Worm (Caenorhabditis elegans) whole organism, young adult: ENCODE data around the gene C46C11.4.
A peak's percentile ranks its signal among the peaks of the same experiment; 100 is the strongest.

Source experiments
- B0261.1 ChIP-seq: sonication (generic microtip); optimal IDR thresholded peaks from 2 replicates; lab custom pipeline; 2016; ENCODE audit warnings: mild to moderate bottlenecking, missing genetic modification characterization, moderate library complexity, missing compliant biosample characterization
- C17E4.6 ChIP-seq: fragments of 200-800 bp; sonication (Bioruptor generic); IDR thresholded peaks from 2 replicates; pipeline ENCODE4 v1.3.6; 2022; ENCODE audit warnings: missing genetic modification reagents, missing genetic modification characterization, missing compliant biosample characterization
- F23B12.7 ChIP-seq: sonication (generic microtip); optimal IDR thresholded peaks from 2 replicates; lab custom pipeline; 2017; ENCODE audit warnings: missing genetic modification characterization, mild to moderate bottlenecking, missing compliant biosample characterization, antibody characterized with exemption, moderate library complexity; ENCODE audit not compliant: insufficient read depth
- F37B4.10 ChIP-seq: fragments of 200-800 bp; sonication (Bioruptor generic); IDR thresholded peaks from 2 replicates; pipeline ENCODE4 v1.3.6; 2022; ENCODE audit warnings: missing genetic modification characterization, missing compliant biosample characterization
- F39B2.1 ChIP-seq: fragments of 200-800 bp; sonication (Bioruptor generic); IDR thresholded peaks from 2 replicates; pipeline ENCODE4 v1.3.6; 2022; ENCODE audit warnings: missing genetic modification reagents, missing genetic modification characterization, missing compliant biosample characterization
- K12H6.12 ChIP-seq: fragments of 200-800 bp; sonication (Bioruptor generic); optimal IDR thresholded peaks from 2 replicates; lab custom pipeline; 2018; ENCODE audit warnings: mild to moderate bottlenecking, missing genetic modification characterization, missing compliant biosample characterization
- T07F8.4 ChIP-seq: sonication (generic microtip); optimal IDR thresholded peaks from 2 replicates; lab custom pipeline; 2016; ENCODE audit warnings: mild to moderate bottlenecking, missing genetic modification characterization, moderate library complexity, missing compliant biosample characterization
- T26A5.8 ChIP-seq: sonication (generic microtip); optimal IDR thresholded peaks from 2 replicates; lab custom pipeline; 2016; ENCODE audit warnings: missing genetic modification characterization, missing compliant biosample characterization
- Y56A3A.18 ChIP-seq: fragments of 200-800 bp; sonication (Bioruptor generic); IDR thresholded peaks from 2 replicates; pipeline ENCODE4 v1.3.6; 2022; ENCODE audit warnings: missing genetic modification reagents, missing genetic modification characterization, missing compliant biosample characterization
- Y67H2A.10 ChIP-seq: fragments of 200-800 bp; sonication (Bioruptor generic); conservative IDR thresholded peaks from 2 replicates; pipeline ENCODE4 v1.3.6; 2022; ENCODE audit warnings: missing genetic modification reagents, missing genetic modification characterization, missing compliant biosample characterization
- ama-1 ChIP-seq, 3 experiments: fragments of 150-350 bp in 1 of 3; sonication (generic microtip) in 2 of 3; optimal IDR thresholded peaks; 2 replicates each; lab custom pipeline; 2014 to 2018; ENCODE audit warnings: missing biosample characterization in 2 of 3, missing genetic modification characterization in 2 of 3, missing genetic modification reagents in 2 of 3
- attf-3 ChIP-seq: fragments of 200-800 bp; sonication (Bioruptor generic); conservative IDR thresholded peaks from 2 replicates; pipeline ENCODE4 v1.3.6; 2022; ENCODE audit warnings: missing genetic modification reagents, missing genetic modification characterization, missing compliant biosample characterization
- attf-6 ChIP-seq: fragments of 200-800 bp; sonication (Bioruptor generic); IDR thresholded peaks from 2 replicates; pipeline ENCODE4 v1.3.6; 2022; ENCODE audit warnings: missing genetic modification reagents, missing genetic modification characterization, missing compliant biosample characterization
- bed-1 ChIP-seq: fragments of 200-800 bp; sonication (Bioruptor generic); IDR thresholded peaks from 2 replicates; pipeline ENCODE4 v1.3.6; 2022; ENCODE audit warnings: missing genetic modification reagents, missing genetic modification characterization, missing compliant biosample characterization
- ccch-3 ChIP-seq: fragments of 200-800 bp; sonication (Bioruptor generic); optimal IDR thresholded peaks from 2 replicates; lab custom pipeline; 2018; ENCODE audit warnings: mild to moderate bottlenecking, missing genetic modification characterization, missing compliant biosample characterization
- cebp-1 ChIP-seq, 2 experiments: fragments of 200-800 bp in 1 of 2; sonication (Bioruptor generic) in 1 of 2; sonication (generic microtip) in 1 of 2; IDR thresholded peaks in 1 of 2; optimal IDR thresholded peaks in 1 of 2; 2 replicates each; pipeline versions ENCODE4 v1.3.6 to Lab custom; 2017 to 2022; ENCODE audit warnings: missing compliant biosample characterization in 2 of 2, missing genetic modification characterization in 2 of 2, mild to moderate bottlenecking in 1 of 2, missing genetic modification reagents in 1 of 2, moderate library complexity in 1 of 2
- cebp-2 ChIP-seq: fragments of 200-800 bp; sonication (Bioruptor generic); IDR thresholded peaks from 2 replicates; pipeline ENCODE4 v1.3.6; 2022; ENCODE audit warnings: missing genetic modification characterization, missing compliant biosample characterization
- chd-7 ChIP-seq: sonication (generic microtip); optimal IDR thresholded peaks from 2 replicates; lab custom pipeline; 2016; ENCODE audit warnings: mild to moderate bottlenecking, missing genetic modification characterization, moderate library complexity, missing compliant biosample characterization
- fkh-3 ChIP-seq: sonication (generic microtip); optimal IDR thresholded peaks from 2 replicates; lab custom pipeline; 2016; ENCODE audit warnings: mild to moderate bottlenecking, missing genetic modification characterization, missing compliant biosample characterization
- gei-17 ChIP-seq: fragments of 200-800 bp; sonication (Bioruptor generic); optimal IDR thresholded peaks from 2 replicates; lab custom pipeline; 2018; ENCODE audit warnings: mild to moderate bottlenecking, missing genetic modification characterization, missing compliant biosample characterization
- hmg-20 ChIP-seq: fragments of 200-800 bp; sonication (Bioruptor generic); IDR thresholded peaks from 2 replicates; pipeline ENCODE4 v1.3.6; 2022; ENCODE audit warnings: missing genetic modification reagents, missing genetic modification characterization, missing compliant biosample characterization
- let-607 ChIP-seq, 2 experiments: fragments of 200-800 bp in 1 of 2; sonication (Bioruptor generic) in 1 of 2; sonication (generic microtip) in 1 of 2; optimal IDR thresholded peaks; 2 replicates each; lab custom pipeline; 2016 to 2018; ENCODE audit warnings: mild to moderate bottlenecking in 2 of 2, missing compliant biosample characterization in 2 of 2, missing genetic modification characterization in 2 of 2, moderate library complexity in 2 of 2, missing genotype in 1 of 2
- lin-26 ChIP-seq: fragments of 200-800 bp; sonication (Bioruptor generic); IDR thresholded peaks from 2 replicates; pipeline ENCODE4 v1.3.6; 2022; ENCODE audit warnings: missing genetic modification reagents, missing genetic modification characterization, missing compliant biosample characterization
- lin-40 ChIP-seq: sonication (generic microtip); optimal IDR thresholded peaks from 2 replicates; lab custom pipeline; 2016; ENCODE audit warnings: missing genetic modification characterization, mild to moderate bottlenecking, missing compliant biosample characterization, missing genotype, missing genetic modification reagents
- lin-54 ChIP-seq: fragments of 200-800 bp; sonication (Bioruptor generic); optimal IDR thresholded peaks from 2 replicates; lab custom pipeline; 2018; ENCODE audit warnings: mild to moderate bottlenecking, missing genetic modification characterization, missing compliant biosample characterization
- mxl-1 ChIP-seq: sonication (generic microtip); optimal IDR thresholded peaks from 2 replicates; lab custom pipeline; 2016; ENCODE audit warnings: missing genetic modification characterization, missing compliant biosample characterization
- nfya-1 ChIP-seq: sonication (generic microtip); optimal IDR thresholded peaks from 2 replicates; lab custom pipeline; 2017; ENCODE audit warnings: antibody characterized with exemption, missing compliant biosample characterization, missing genetic modification characterization, borderline replicate concordance; ENCODE audit not compliant: insufficient read depth
- nhr-179 ChIP-seq: sonication (generic microtip); optimal IDR thresholded peaks from 2 replicates; lab custom pipeline; 2016; ENCODE audit warnings: mild to moderate bottlenecking, missing genetic modification characterization, missing compliant biosample characterization
- nhr-80 ChIP-seq: sonication (generic microtip); optimal IDR thresholded peaks from 2 replicates; lab custom pipeline; 2016; ENCODE audit warnings: missing genetic modification characterization, missing compliant biosample characterization
- rcor-1 ChIP-seq: fragments of 200-800 bp; sonication (Bioruptor generic); IDR thresholded peaks from 2 replicates; pipeline ENCODE4 v1.3.6; 2022; ENCODE audit warnings: missing genetic modification reagents, missing genetic modification characterization, missing compliant biosample characterization
- snpc-3.4 ChIP-seq: sonication (generic microtip); optimal IDR thresholded peaks from 2 replicates; lab custom pipeline; 2017; ENCODE audit warnings: missing genetic modification characterization, mild to moderate bottlenecking, missing compliant biosample characterization, antibody characterized with exemption, moderate library complexity, missing genotype, missing genetic modification reagents
- tbp1 ChIP-seq: fragments of 200-800 bp; sonication (Bioruptor generic); optimal IDR thresholded peaks from 2 replicates; lab custom pipeline; 2018; ENCODE audit warnings: mild to moderate bottlenecking, missing genetic modification characterization, missing compliant biosample characterization
- ztf-25 ChIP-seq: fragments of 200-800 bp; sonication (Bioruptor generic); IDR thresholded peaks from 2 replicates; pipeline ENCODE4 v1.3.6; 2022; ENCODE audit warnings: missing genetic modification reagents, missing genetic modification characterization, missing compliant biosample characterization
- ztf-28 ChIP-seq: fragments of 200-800 bp; sonication (Bioruptor generic); IDR thresholded peaks from 2 replicates; pipeline ENCODE4 v1.3.6; 2022; ENCODE audit warnings: missing genetic modification reagents, missing genetic modification characterization, missing compliant biosample characterization

C46C11.4 gene

ce11 chrX:4635643-4636042 is 11.4 kb downstream of the C46C11.4 start:
- TF ChIP-seq ccch-3 (GFP tag; lab: Kevin White, UChicago) (no peak), B0261.1 (no peak), gei-17 (GFP tag; lab: Kevin White, UChicago) (no peak), rcor-1 (no peak), F23B12.7 (tag; lab: Kevin White, UChicago) (no peak), ama-1 (optimal IDR thresholded peaks at IDR 0.05; lab: Kevin White, UChicago) (no peak), ama-1 (GFP tag; optimal IDR thresholded peaks at IDR 0.05; lab: Kevin White, UChicago) (no peak), nhr-80 (tag; lab: Kevin White, UChicago) (no peak), let-607 (tag; optimal IDR thresholded peaks at IDR 0.05; lab: Kevin White, UChicago) (no peak), fkh-3 (tag; lab: Kevin White, UChicago) (no peak), snpc-3.4 (tag; lab: Kevin White, UChicago) (no peak), bed-1 (GFP tag; lab: Robert Waterston, UW) (no peak), cebp-1 (GFP tag; IDR thresholded peaks at IDR 0.05; lab: Robert Waterston, UW) (no peak), cebp-1 (tag; optimal IDR thresholded peaks at IDR 0.05; lab: Kevin White, UChicago) (no peak)
- TF ChIP-seq, all 124 proteins: peak for 0

ce11 chrX:4632088-4632487 is 14.9 kb downstream of the C46C11.4 start, which contains the start of gene slcr-46.1:
Gene slcr-46.1 (plus strand): TSS chrX:4632361.
- TF ChIP-seq nhr-80 (tag; lab: Kevin White, UChicago) (peak; percentile 60), lin-40 (no peak)

ce11 chrX:4628817-4629575 is 18.0 kb downstream of the C46C11.4 start:
- TF ChIP-seq nfya-1 (no peak), nhr-179 (tag; lab: Kevin White, UChicago) (no peak), chd-7 (tag; lab: Kevin White, UChicago) (no peak), T07F8.4 (tag; lab: Kevin White, UChicago) (no peak), attf-6 (GFP tag; lab: Robert Waterston, UW) (no peak), cebp-2 (GFP tag; lab: Robert Waterston, UW) (no peak), hmg-20 (GFP tag; lab: Robert Waterston, UW) (no peak), K12H6.12 (tag; lab: Kevin White, UChicago) (no peak), T26A5.8 (tag; lab: Kevin White, UChicago) (no peak), lin-26 (GFP tag; lab: Robert Waterston, UW) (no peak), lin-40 (no peak), ama-1 (optimal IDR thresholded peaks at IDR 0.05; lab: Kevin White, UChicago) (no peak), ama-1 (GFP tag; optimal IDR thresholded peaks at IDR 0.05; lab: Kevin White, UChicago) (no peak), ztf-28 (GFP tag; lab: Robert Waterston, UW) (no peak), ztf-25 (GFP tag; lab: Robert Waterston, UW) (no peak), mxl-1 (tag; lab: Kevin White, UChicago) (no peak), tbp1 (GFP tag; lab: Kevin White, UChicago) (no peak)

- no peak for TF ChIP-seq lin-54 (GFP tag; lab: Kevin White, UChicago)
- no peak for TF ChIP-seq T26A5.8 (tag; lab: Kevin White, UChicago)
Measured at ce11 chrX:4628350-4628749, 18.7 kb downstream of the C46C11.4 start.

- no peak for TF ChIP-seq Y56A3A.18 (GFP tag; lab: Robert Waterston, UW)
- TF ChIP-seq F37B4.10 (GFP tag; lab: Robert Waterston, UW), result no peak
- TF ChIP-seq Y67H2A.10 (GFP tag; lab: Robert Waterston, UW), result no peak
- TF ChIP-seq F39B2.1 (GFP tag; lab: Robert Waterston, UW), result no peak
- no peak for TF ChIP-seq F23B12.7 (tag; lab: Kevin White, UChicago)
- no peak for TF ChIP-seq lin-54 (GFP tag; lab: Kevin White, UChicago)
- no peak for TF ChIP-seq attf-3
- TF ChIP-seq C17E4.6, result no peak
Measured at ce11 chrX:4626891-4627290, 20.1 kb downstream of the C46C11.4 start.
